Fruit fly (Drosophila melanogaster) Kc167 (cell line): Measurements from ENCODE around the gene CG17648.

Experiments
- h ChIP-seq: fragments of >200 bp; optimal IDR thresholded peaks from 3 replicates; lab custom pipeline; 2018; ENCODE audit warnings: missing external identifiers
- insv ChIP-seq: fragments of >200 bp; optimal IDR thresholded peaks from 3 replicates; lab custom pipeline; 2018; ENCODE audit warnings: missing external identifiers

DNA sequence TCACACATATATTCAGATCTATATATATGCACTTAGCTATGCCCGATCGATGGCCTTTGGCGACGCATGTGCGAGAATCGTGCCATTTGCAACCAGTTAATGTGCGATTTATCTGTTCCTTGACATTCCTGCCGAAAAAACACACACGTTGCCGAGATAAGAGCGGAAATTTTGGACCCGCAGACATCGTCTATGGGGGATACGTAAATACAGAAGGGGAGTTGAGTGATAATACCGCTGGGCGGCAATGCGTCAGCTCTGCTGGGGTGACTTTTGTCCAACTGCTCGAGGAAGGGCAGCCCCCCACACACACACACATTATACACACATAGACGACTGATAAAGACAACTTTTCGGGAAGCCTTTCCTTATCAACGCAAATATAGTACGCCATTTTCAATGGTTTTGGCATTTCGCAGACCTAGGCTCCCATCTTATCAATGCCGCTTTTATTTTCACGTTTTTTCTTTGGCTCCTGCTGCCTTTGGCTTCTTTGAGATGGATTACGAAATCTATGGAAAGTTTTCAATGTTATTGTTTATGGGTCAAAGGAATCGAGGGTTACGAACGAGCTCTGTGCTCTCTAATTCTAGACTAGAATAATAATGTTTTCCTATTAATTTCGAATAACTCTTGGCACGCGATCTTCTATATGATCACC is 31.1 kb upstream of the CG17648 start:
- TF ChIP-seq insv (lab: Kevin White, UChicago) (no peak), h (lab: Kevin White, UChicago) (no peak)
